Fruit fly (Drosophila melanogaster) whole organism, embryonic: ENCODE results near the gene CG9920.

ENCODE experiments used
- ATbp ChIP-seq: fragments of 200-800 bp; sonication (Bioruptor generic); optimal IDR thresholded peaks from 2 replicates; lab custom pipeline; 2017; ENCODE audit warnings: missing biosample characterization, mild to moderate bottlenecking, missing genetic modification characterization, missing genetic modification reagents
- CG10462 ChIP-seq: fragments of 200-800 bp; sonication (Bioruptor generic); optimal IDR thresholded peaks from 2 replicates; lab custom pipeline; 2016; ENCODE audit warnings: missing biosample characterization, missing genetic modification characterization
- CG10565 ChIP-seq: fragments of 200-800 bp; sonication (Bioruptor generic); optimal IDR thresholded peaks from 3 replicates; lab custom pipeline; 2016; ENCODE audit warnings: missing biosample characterization, mild to moderate bottlenecking, missing genetic modification characterization
- CG11504 ChIP-seq: fragments of 200-800 bp; sonication (Bioruptor generic); optimal IDR thresholded peaks from 3 replicates; lab custom pipeline; 2019; ENCODE audit warnings: missing biosample characterization, mild to moderate bottlenecking, missing genetic modification characterization, moderate library complexity
- CG12155 ChIP-seq: fragments of 200-800 bp; sonication (Bioruptor generic); optimal IDR thresholded peaks from 3 replicates; lab custom pipeline; 2016; ENCODE audit warnings: missing biosample characterization, missing genetic modification characterization
- CG12299 ChIP-seq: fragments of 200-800 bp; sonication (Bioruptor generic); optimal IDR thresholded peaks from 2 replicates; lab custom pipeline; 2018; ENCODE audit warnings: missing biosample characterization, mild to moderate bottlenecking, missing genetic modification characterization
- CG13123 ChIP-seq: fragments of 200-800 bp; sonication (Bioruptor generic); optimal IDR thresholded peaks from 2 replicates; lab custom pipeline; 2016; ENCODE audit warnings: missing biosample characterization, missing genetic modification characterization
- CG13424 ChIP-seq: fragments of 200-800 bp; sonication (Bioruptor generic); optimal IDR thresholded peaks from 2 replicates; lab custom pipeline; 2019; ENCODE audit warnings: missing biosample characterization, mild to moderate bottlenecking, missing genetic modification characterization, moderate library complexity
- CG1603 ChIP-seq: fragments of 200-800 bp; sonication (Bioruptor generic); optimal IDR thresholded peaks from 2 replicates; lab custom pipeline; 2019; ENCODE audit warnings: missing biosample characterization, mild to moderate bottlenecking, missing genetic modification characterization, moderate library complexity
- CG17328 ChIP-seq: fragments of 200-800 bp; sonication (Bioruptor generic); IDR thresholded peaks from 2 replicates; pipeline ENCODE4 v1.3.6; 2022; ENCODE audit warnings: missing biosample characterization, missing genetic modification characterization
- CG2120 ChIP-seq: fragments of 200-800 bp; sonication (Bioruptor generic); optimal IDR thresholded peaks from 3 replicates; lab custom pipeline; 2016; ENCODE audit warnings: missing biosample characterization, missing genetic modification characterization
- CG2199 ChIP-seq: fragments of 200-800 bp; sonication (Bioruptor generic); IDR thresholded peaks from 3 replicates; pipeline ENCODE4 v1.3.6; 2022; ENCODE audit warnings: missing biosample characterization, missing genetic modification characterization
- CG30431 ChIP-seq: fragments of 200-800 bp; sonication (Bioruptor generic); optimal IDR thresholded peaks from 2 replicates; lab custom pipeline; 2017; ENCODE audit warnings: missing biosample characterization, missing genetic modification characterization
- CG3065 ChIP-seq: fragments of 200-800 bp; sonication (Bioruptor generic); optimal IDR thresholded peaks from 2 replicates; lab custom pipeline; 2016; ENCODE audit warnings: missing biosample characterization, missing genetic modification characterization
- CG31441 ChIP-seq: fragments of 200-800 bp; sonication (Bioruptor generic); IDR thresholded peaks from 2 replicates; pipeline ENCODE4 v1.3.6; 2022; ENCODE audit warnings: missing biosample characterization, missing genetic modification characterization
- CG3847 ChIP-seq: fragments of 200-800 bp; sonication (Bioruptor generic); IDR thresholded peaks from 2 replicates; pipeline ENCODE4 v1.3.6; 2022; ENCODE audit warnings: missing biosample characterization, missing genetic modification characterization
- CG6654 ChIP-seq: fragments of 200-800 bp; sonication (Bioruptor generic); optimal IDR thresholded peaks from 2 replicates; lab custom pipeline; 2017; ENCODE audit warnings: missing biosample characterization, mild to moderate bottlenecking, missing genetic modification characterization
- CG7372 ChIP-seq: fragments of 200-800 bp; sonication (Bioruptor generic); IDR thresholded peaks from 2 replicates; pipeline ENCODE4 v1.3.6; 2022; ENCODE audit warnings: missing biosample characterization, missing genetic modification characterization
- CG9817 ChIP-seq: fragments of 200-800 bp; sonication (Bioruptor generic); optimal IDR thresholded peaks from 2 replicates; lab custom pipeline; 2018; ENCODE audit warnings: missing biosample characterization, mild to moderate bottlenecking, missing genetic modification characterization, moderate library complexity
- H2.0 ChIP-seq: fragments of 200-800 bp; sonication (Bioruptor generic); IDR thresholded peaks from 2 replicates; pipeline ENCODE4 v1.3.6; 2022; ENCODE audit warnings: missing biosample characterization, missing genetic modification characterization
- HLH54F ChIP-seq: fragments of 200-800 bp; sonication (Bioruptor generic); optimal IDR thresholded peaks from 3 replicates; lab custom pipeline; 2016; ENCODE audit warnings: missing biosample characterization, missing genetic modification characterization
- HLHmδ ChIP-seq: fragments of 200-800 bp; sonication (Bioruptor generic); optimal IDR thresholded peaks from 2 replicates; lab custom pipeline; 2018; ENCODE audit warnings: missing biosample characterization, mild to moderate bottlenecking, missing genetic modification characterization, moderate library complexity
- Hr78 ChIP-seq, 2 experiments: fragments of 200-800 bp in 1 of 2; fragments of >200 bp in 1 of 2; sonication (Bioruptor generic) in 1 of 2; optimal IDR thresholded peaks; 2 replicates each; lab custom pipeline; 2017 to 2019; ENCODE audit warnings: missing biosample characterization in 2 of 2, missing genetic modification characterization in 2 of 2, mild to moderate bottlenecking in 1 of 2, moderate library complexity in 1 of 2
- Kr ChIP-seq: fragments of 200-800 bp; sonication (Bioruptor generic); optimal IDR thresholded peaks from 2 replicates; lab custom pipeline; 2017; ENCODE audit warnings: missing biosample characterization, mild to moderate bottlenecking, missing genetic modification characterization
- Lim3 ChIP-seq: fragments of 200-800 bp; sonication (Bioruptor generic); IDR thresholded peaks from 2 replicates; pipeline ENCODE4 v1.3.6; 2022; ENCODE audit warnings: missing biosample characterization, missing genetic modification characterization
- MESR4 ChIP-seq: fragments of 200-800 bp; sonication (Bioruptor generic); optimal IDR thresholded peaks from 2 replicates; lab custom pipeline; 2018; ENCODE audit warnings: missing biosample characterization, mild to moderate bottlenecking, missing genetic modification characterization, moderate library complexity
- NC2β ChIP-seq: fragments of 200-800 bp; sonication (Bioruptor generic); optimal IDR thresholded peaks from 2 replicates; lab custom pipeline; 2016; ENCODE audit warnings: missing biosample characterization, missing genetic modification characterization
- Oli ChIP-seq: fragments of 200-800 bp; sonication (Bioruptor generic); optimal IDR thresholded peaks from 2 replicates; lab custom pipeline; 2018; ENCODE audit warnings: missing biosample characterization, mild to moderate bottlenecking, missing genetic modification characterization, moderate library complexity
- Optix ChIP-seq: fragments of 200-800 bp; sonication (Bioruptor generic); IDR thresholded peaks from 3 replicates; pipeline ENCODE4 v1.3.6; 2022; ENCODE audit warnings: missing biosample characterization, missing genetic modification characterization
- Poxn ChIP-seq: fragments of 200-800 bp; sonication (Bioruptor generic); IDR thresholded peaks from 2 replicates; pipeline ENCODE4 v1.3.6; 2022; ENCODE audit warnings: missing biosample characterization, missing genetic modification characterization
- Sry-δ ChIP-seq: fragments of 200-800 bp; sonication (Bioruptor generic); optimal IDR thresholded peaks from 2 replicates; lab custom pipeline; 2016; ENCODE audit warnings: missing biosample characterization, missing genetic modification characterization
- Stat92E ChIP-seq, 3 experiments: fragments of >200 bp in 2 of 3; fragments of 200-800 bp in 1 of 3; sonication (Bioruptor generic) in 1 of 3; optimal IDR thresholded peaks; 2 replicates each; lab custom pipeline; 2017 to 2019; ENCODE audit warnings: missing biosample characterization in 3 of 3, missing genetic modification characterization in 3 of 3, mild to moderate bottlenecking in 1 of 3, moderate library complexity in 1 of 3
- bcd ChIP-seq: fragments of 200-800 bp; sonication (Bioruptor generic); optimal IDR thresholded peaks from 2 replicates; lab custom pipeline; 2017; ENCODE audit warnings: missing biosample characterization, mild to moderate bottlenecking, missing genetic modification characterization
- chif ChIP-seq, 2 experiments: fragments of 200-800 bp; sonication (Bioruptor generic); optimal IDR thresholded peaks; 3 replicates each; lab custom pipeline; 2016; ENCODE audit warnings: missing biosample characterization in 2 of 2, missing genetic modification characterization in 2 of 2
- dati ChIP-seq: fragments of 200-800 bp; sonication (Bioruptor generic); IDR thresholded peaks from 2 replicates; pipeline ENCODE4 v1.3.6; 2022; ENCODE audit warnings: missing biosample characterization, missing genetic modification characterization
- gfzf ChIP-seq: fragments of 200-800 bp; sonication (Bioruptor generic); optimal IDR thresholded peaks from 2 replicates; lab custom pipeline; 2016; ENCODE audit warnings: missing biosample characterization, mild to moderate bottlenecking, missing genetic modification characterization, moderate library complexity
- grn ChIP-seq: fragments of 200-800 bp; sonication (Bioruptor generic); optimal IDR thresholded peaks from 3 replicates; lab custom pipeline; 2017; ENCODE audit warnings: missing biosample characterization, missing genetic modification characterization
- h ChIP-seq: fragments of >200 bp; optimal IDR thresholded peaks from 2 replicates; lab custom pipeline; 2017
- lov ChIP-seq, 2 experiments: fragments of 200-800 bp in 1 of 2; fragments of >200 bp in 1 of 2; sonication (Bioruptor generic) in 1 of 2; IDR thresholded peaks in 1 of 2; optimal IDR thresholded peaks in 1 of 2; 2 replicates in 1 of 2; 3 replicates in 1 of 2; pipeline versions ENCODE4 v1.3.6 to Lab custom; 2017 to 2022; ENCODE audit warnings: missing biosample characterization in 1 of 2, missing genetic modification characterization in 1 of 2
- mld ChIP-seq: fragments of 200-800 bp; sonication (Bioruptor generic); IDR thresholded peaks from 3 replicates; pipeline ENCODE4 v1.3.6; 2022; ENCODE audit warnings: missing biosample characterization, missing genetic modification characterization; ENCODE audit not compliant: partially characterized antibody
- peb ChIP-seq: fragments of 200-800 bp; sonication (Bioruptor generic); IDR thresholded peaks from 2 replicates; pipeline ENCODE4 v1.3.6; 2022; ENCODE audit warnings: missing biosample characterization, missing genetic modification characterization
- pzg ChIP-seq: fragments of 200-800 bp; sonication (Bioruptor generic); optimal IDR thresholded peaks from 3 replicates; lab custom pipeline; 2018; ENCODE audit warnings: missing biosample characterization, mild to moderate bottlenecking, missing genetic modification characterization, moderate library complexity
- scrt ChIP-seq: fragments of 200-800 bp; sonication (Bioruptor generic); optimal IDR thresholded peaks from 2 replicates; lab custom pipeline; 2018; ENCODE audit warnings: missing biosample characterization, mild to moderate bottlenecking, missing genetic modification characterization, moderate library complexity
- sna ChIP-seq: fragments of 200-800 bp; sonication (Bioruptor generic); IDR thresholded peaks from 2 replicates; pipeline ENCODE4 v1.3.6; 2022; ENCODE audit warnings: missing biosample characterization, missing genetic modification characterization; ENCODE audit not compliant: partially characterized antibody
- tgo ChIP-seq: fragments of 200-800 bp; sonication (Bioruptor generic); IDR thresholded peaks from 3 replicates; pipeline ENCODE4 v1.3.6; 2022; ENCODE audit warnings: missing biosample characterization, missing genetic modification characterization
- toy ChIP-seq: fragments of 200-800 bp; sonication (Bioruptor generic); IDR thresholded peaks from 2 replicates; pipeline ENCODE4 v1.3.6; 2022; ENCODE audit warnings: missing biosample characterization, missing genetic modification characterization
- trh ChIP-seq: fragments of 200-800 bp; sonication (Bioruptor generic); optimal IDR thresholded peaks from 2 replicates; lab custom pipeline; 2016; ENCODE audit warnings: missing biosample characterization, missing genetic modification characterization
- unc-4 ChIP-seq: fragments of 200-800 bp; sonication (Bioruptor generic); IDR thresholded peaks from 2 replicates; pipeline ENCODE4 v1.3.6; 2022; ENCODE audit warnings: missing biosample characterization, missing genetic modification characterization; ENCODE audit not compliant: partially characterized antibody
- vfl ChIP-seq: fragments of 200-800 bp; sonication (Bioruptor generic); optimal IDR thresholded peaks from 2 replicates; lab custom pipeline; 2016; ENCODE audit warnings: missing biosample characterization, missing genetic modification characterization

The CG9920 gene

dm6 chr3R:14088887-14089567, 8.9 kb downstream of the CG9920 start, which contains the start of gene Npc2b (continued):
- TF ChIP-seq H2.0 (GFP tag; lab: Robert Waterston, UW) (peak; percentile 61), NC2β (peak; percentile 46), CG12299 (tag; lab: Kevin White, UChicago) (no peak), CG2199 (peak; percentile 83), vfl (GFP tag; lab: Kevin White, UChicago) (peak; percentile 20), Sry-δ (GFP tag; lab: Kevin White, UChicago) (peak; percentile 26), ATbp (GFP tag; lab: Kevin White, UChicago) (peak; percentile 50), scrt (GFP tag; lab: Kevin White, UChicago) (peak; percentile 11), Kr (GFP tag; lab: Kevin White, UChicago) (no peak), CG11504 (tag; lab: Kevin White, UChicago) (peak; percentile 74), CG13123 (no peak), pzg (GFP tag; lab: Kevin White, UChicago) (no peak), HLHmδ (no peak), CG10565 (no peak), CG13424 (tag; lab: Kevin White, UChicago) (peak; percentile 50), tgo (GFP tag; lab: Robert Waterston, UW) (peak; percentile 45; the same call in 2 of the 3 replicates), h (lab: Kevin White, UChicago) (no peak), unc-4 (no peak), Stat92E (GFP tag; optimal IDR thresholded peaks at IDR 0.05; lab: Kevin White, UChicago) (peak in 1 of 3 experiments; percentile 3), CG30431 (GFP tag; lab: Kevin White, UChicago) (no peak), CG3065 (GFP tag; lab: Kevin White, UChicago) (no peak), MESR4 (GFP tag; lab: Kevin White, UChicago) (no peak), gfzf (GFP tag; lab: Kevin White, UChicago) (no peak), trh (GFP tag; lab: Kevin White, UChicago) (no peak), lov (optimal IDR thresholded peaks at IDR 0.05; lab: Kevin White, UChicago) (no peak), lov (GFP tag; IDR thresholded peaks at IDR 0.05; lab: Robert Waterston, UW) (0 out of 3 replicates have a peak, but pooled peaks have one; percentile 3), Lim3 (GFP tag; lab: Robert Waterston, UW) (no peak), sna (GFP tag; lab: Robert Waterston, UW) (no peak), Optix (GFP tag; lab: Robert Waterston, UW) (no peak), peb (no peak; the same call in 1 of the 2 replicates), grn (no peak), chif (GFP tag; optimal IDR thresholded peaks at IDR 0.05; lab: Kevin White, UChicago) (peak; percentile 66 to 69), toy (no peak), bcd (GFP tag; lab: Kevin White, UChicago) (peak; percentile 31), CG10462 (GFP tag; lab: Kevin White, UChicago) (no peak), CG1603 (tag; lab: Kevin White, UChicago) (peak; percentile 55), CG17328 (peak; percentile 40), CG9817 (peak; percentile 62), mld (GFP tag; lab: Robert Waterston, UW) (no peak), CG3847 (peak; percentile 49; the same call in 1 of the 2 replicates), CG12155 (GFP tag; lab: Kevin White, UChicago) (peak; percentile 47), dati (GFP tag; lab: Robert Waterston, UW) (no peak), CG2120 (GFP tag; lab: Kevin White, UChicago) (peak; percentile 74), Hr78 (GFP tag; optimal IDR thresholded peaks at IDR 0.05; lab: Kevin White, UChicago) (no peak), HLH54F (GFP tag; lab: Kevin White, UChicago) (peak; percentile 58), Poxn (GFP tag; lab: Robert Waterston, UW) (no peak), Oli (tag; lab: Kevin White, UChicago) (peak; percentile 27), CG31441 (GFP tag; lab: Robert Waterston, UW) (no peak), CG6654 (GFP tag; lab: Kevin White, UChicago) (no peak), CG7372 (GFP tag; lab: Robert Waterston, UW) (no peak)
